Worm (Caenorhabditis elegans) whole organism, L4/young adult: ENCODE measurements around the gene lge-1.

Source experiments
- W03F9.2 ChIP-seq: fragments of 150-350 bp; optimal IDR thresholded peaks from 2 replicates; lab custom pipeline; 2014; ENCODE audit warnings: missing biosample characterization, missing genetic modification characterization
- dao-5 ChIP-seq: sonication (generic microtip); optimal IDR thresholded peaks from 2 replicates; lab custom pipeline; 2016; ENCODE audit warnings: missing genotype, missing genetic modification characterization, moderate library complexity, missing compliant biosample characterization
- him-1 ChIP-seq: sonication (generic microtip); optimal IDR thresholded peaks from 2 replicates; lab custom pipeline; 2016; ENCODE audit warnings: missing genotype, missing genetic modification reagents, missing genetic modification characterization, missing compliant biosample characterization

DNA sequence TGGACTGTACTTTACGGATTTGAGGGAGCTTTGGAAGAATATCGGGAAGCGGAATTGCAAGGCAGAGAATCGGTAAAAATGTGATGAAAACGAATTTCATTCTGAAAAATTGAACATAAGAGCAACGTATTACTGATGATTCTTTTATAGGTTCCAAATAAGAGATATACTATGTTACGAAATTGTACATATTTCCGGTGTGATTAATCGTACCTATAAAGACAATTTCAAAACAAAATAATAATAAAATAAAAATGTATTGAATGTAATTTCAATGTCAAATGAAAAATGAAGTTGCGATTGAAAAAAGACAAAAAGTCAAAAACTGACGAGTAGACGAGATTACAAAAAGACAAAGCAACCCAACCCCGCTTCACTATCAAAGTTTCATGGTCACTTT is 42.6 kb downstream of the lge-1 start, which contains the start of gene ttr-31:
- TF ChIP-seq him-1 (tag; lab: Kevin White, UChicago) (no peak), W03F9.2 (tag; lab: Kevin White, UChicago) (no peak), dao-5 (tag; lab: Kevin White, UChicago) (no peak)
